Worm (Caenorhabditis elegans) whole organism, late embryonic: Measurements from ENCODE around the gene M04D8.7.

ENCODE experiments used
- T23F11.4 ChIP-seq: fragments of 200-800 bp; sonication (Bioruptor generic); optimal IDR thresholded peaks from 2 replicates; lab custom pipeline; 2018; ENCODE audit warnings: mild to moderate bottlenecking, missing genetic modification characterization, missing compliant biosample characterization
- ama-1 ChIP-seq: fragments of 150-350 bp; optimal IDR thresholded peaks from 2 replicates; lab custom pipeline; 2014
- ceh-24 ChIP-seq: sonication (generic microtip); optimal IDR thresholded peaks from 2 replicates; lab custom pipeline; 2016; ENCODE audit warnings: mild to moderate bottlenecking, missing genetic modification characterization, missing compliant biosample characterization
- ceh-45 ChIP-seq: fragments of 200-800 bp; sonication (Bioruptor generic); IDR thresholded peaks from 2 replicates; pipeline ENCODE4 v1.3.6; 2022; ENCODE audit warnings: missing genetic modification reagents, missing genetic modification characterization, missing compliant biosample characterization
- che-1 ChIP-seq: sonication (generic microtip); optimal IDR thresholded peaks from 2 replicates; lab custom pipeline; 2016; ENCODE audit warnings: mild to moderate bottlenecking, missing genetic modification characterization, missing compliant biosample characterization
- nhr-11 ChIP-seq: fragments of 150-350 bp; optimal IDR thresholded peaks from 2 replicates; lab custom pipeline; 2014; ENCODE audit warnings: missing biosample characterization, missing genetic modification characterization
- pha-4 ChIP-seq: fragments of 150-350 bp; optimal IDR thresholded peaks from 2 replicates; lab custom pipeline; 2018; ENCODE audit warnings: missing biosample characterization, missing genetic modification reagents, missing genetic modification characterization
- pros-1 ChIP-seq: fragments of 150-350 bp; optimal IDR thresholded peaks from 2 replicates; lab custom pipeline; 2014; ENCODE audit warnings: missing biosample characterization, missing genetic modification reagents, missing genetic modification characterization
- tbx-2 ChIP-seq: sonication (generic microtip); optimal IDR thresholded peaks from 2 replicates; lab custom pipeline; 2016; ENCODE audit warnings: missing genetic modification characterization, missing compliant biosample characterization

- no peak for TF ChIP-seq T23F11.4 (GFP tag; lab: Kevin White, UChicago)
- no peak for TF ChIP-seq nhr-11 (tag; lab: Kevin White, UChicago)
- TF ChIP-seq ama-1 = no peak
- TF ChIP-seq che-1 = no peak
- TF ChIP-seq ceh-45 (GFP tag; lab: Robert Waterston, UW) = no peak
- TF ChIP-seq ceh-24 (tag; lab: Kevin White, UChicago) = no peak
- no peak for TF ChIP-seq tbx-2 (tag; lab: Kevin White, UChicago)
- TF ChIP-seq pha-4 (tag; lab: Kevin White, UChicago) = no peak
- TF ChIP-seq pros-1 (tag; lab: Kevin White, UChicago) = no peak
These were observed 32.0 kb downstream of the M04D8.7 start, which contains the start of gene T16G12.6 for ce11 chrIII:10069278-10069677.
